Worm (Caenorhabditis elegans) whole organism, young adult: Measurements from ENCODE around the gene col-90.

Experiments
- F22D6.2 ChIP-seq: sonication (generic microtip); optimal IDR thresholded peaks from 2 replicates; lab custom pipeline; 2016; ENCODE audit warnings: mild to moderate bottlenecking, missing genetic modification characterization, missing compliant biosample characterization
- F57C9.4 ChIP-seq: sonication (generic microtip); optimal IDR thresholded peaks from 2 replicates; lab custom pipeline; 2017; ENCODE audit warnings: mild to moderate bottlenecking, missing genetic modification characterization, missing compliant biosample characterization
- Y67H2A.10 ChIP-seq: fragments of 200-800 bp; sonication (Bioruptor generic); conservative IDR thresholded peaks from 2 replicates; pipeline ENCODE4 v1.3.6; 2022; ENCODE audit warnings: missing genetic modification reagents, missing genetic modification characterization, missing compliant biosample characterization
- Y79H2A.3 ChIP-seq: fragments of 200-800 bp; sonication (Bioruptor generic); conservative IDR thresholded peaks from 2 replicates; pipeline ENCODE4 v1.3.6; 2022; ENCODE audit warnings: missing genetic modification reagents, missing genetic modification characterization, missing compliant biosample characterization
- atf-7 ChIP-seq: sonication (generic microtip); optimal IDR thresholded peaks from 2 replicates; lab custom pipeline; 2017; ENCODE audit warnings: mild to moderate bottlenecking, missing genetic modification characterization, missing compliant biosample characterization
- attf-6 ChIP-seq: fragments of 200-800 bp; sonication (Bioruptor generic); IDR thresholded peaks from 2 replicates; pipeline ENCODE4 v1.3.6; 2022; ENCODE audit warnings: missing genetic modification reagents, missing genetic modification characterization, missing compliant biosample characterization
- ceh-40 ChIP-seq: fragments of 200-800 bp; sonication (Bioruptor generic); IDR thresholded peaks from 2 replicates; pipeline ENCODE4 v1.3.6; 2022; ENCODE audit warnings: missing genetic modification characterization, missing compliant biosample characterization
- him-1 ChIP-seq: sonication (generic microtip); optimal IDR thresholded peaks from 2 replicates; lab custom pipeline; 2016; ENCODE audit warnings: missing genotype, missing genetic modification reagents, missing genetic modification characterization, missing compliant biosample characterization
- hlh-12 ChIP-seq: sonication (generic microtip); optimal IDR thresholded peaks from 2 replicates; lab custom pipeline; 2016; ENCODE audit warnings: missing genetic modification characterization, missing compliant biosample characterization
- madf-8 ChIP-seq: fragments of 200-800 bp; sonication (Bioruptor generic); conservative IDR thresholded peaks from 2 replicates; pipeline ENCODE4 v1.3.6; 2022; ENCODE audit warnings: missing genetic modification reagents, missing genetic modification characterization, missing compliant biosample characterization
- mcd-1 ChIP-seq: fragments of 200-800 bp; sonication (Bioruptor generic); IDR thresholded peaks from 2 replicates; pipeline ENCODE4 v1.3.6; 2022; ENCODE audit warnings: missing genetic modification reagents, missing genetic modification characterization, missing compliant biosample characterization
- rpc-1 ChIP-seq, 2 experiments: fragments of 150-350 bp in 1 of 2; sonication (generic microtip) in 1 of 2; optimal IDR thresholded peaks; 2 replicates each; lab custom pipeline; 2014 to 2018; ENCODE audit warnings: missing biosample characterization in 1 of 2, missing genetic modification characterization in 1 of 2, missing genetic modification reagents in 1 of 2, missing genotype in 1 of 2
- snpc-1.3 ChIP-seq: sonication (generic microtip); optimal IDR thresholded peaks from 2 replicates; lab custom pipeline; 2017; ENCODE audit warnings: missing genetic modification characterization, mild to moderate bottlenecking, missing compliant biosample characterization, antibody characterized with exemption, moderate library complexity, missing genotype, missing genetic modification reagents; ENCODE audit not compliant: insufficient read depth
- unc-62 ChIP-seq: fragments of 150-350 bp; optimal IDR thresholded peaks from 2 replicates; lab custom pipeline; 2014; ENCODE audit warnings: missing biosample characterization, missing genetic modification reagents, missing genetic modification characterization

DNA sequence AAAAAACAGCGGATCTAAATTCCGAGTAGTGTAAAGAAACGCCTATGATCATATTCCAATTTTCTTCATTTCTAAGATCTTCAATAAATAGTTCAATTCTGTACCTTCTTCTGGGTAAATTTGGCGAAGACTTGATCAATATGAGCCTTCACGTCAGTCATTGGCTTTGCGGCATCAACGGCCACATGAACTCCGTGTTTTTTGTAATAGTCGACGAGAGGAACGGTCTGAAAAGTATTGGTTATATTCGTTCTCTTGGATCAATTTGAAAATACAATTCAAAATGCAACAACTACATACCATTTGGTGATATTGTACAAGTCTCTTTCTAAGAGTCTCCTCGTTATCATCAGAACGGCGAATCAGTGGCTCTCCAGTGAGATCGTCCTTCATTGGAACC, 1.8 kb downstream of the col-90 start:
- TF ChIP-seq Y79H2A.3 (GFP tag; lab: Robert Waterston, UW) (no peak), F22D6.2 (tag; lab: Kevin White, UChicago) (no peak), attf-6 (GFP tag; lab: Robert Waterston, UW) (no peak), atf-7 (tag; lab: Kevin White, UChicago) (no peak), ceh-40 (GFP tag; lab: Robert Waterston, UW) (no peak), him-1 (tag; lab: Kevin White, UChicago) (no peak), F57C9.4 (no peak), madf-8 (GFP tag; lab: Robert Waterston, UW) (no peak), hlh-12 (tag; lab: Kevin White, UChicago) (no peak), Y67H2A.10 (no peak), unc-62 (no peak), rpc-1 (optimal IDR thresholded peaks at IDR 0.05; lab: Kevin White, UChicago) (no peak), rpc-1 (tag; optimal IDR thresholded peaks at IDR 0.05; lab: Kevin White, UChicago) (no peak), mcd-1 (no peak), snpc-1.3 (no peak)
